Fruit fly (Drosophila melanogaster): ENCODE results near the gene CG34132.
"Not testable (repeated sequence)": the region's sequence is repeated elsewhere in the genome, so short reads cannot be mapped to it uniquely, and the experiment has no call there.

DNA sequence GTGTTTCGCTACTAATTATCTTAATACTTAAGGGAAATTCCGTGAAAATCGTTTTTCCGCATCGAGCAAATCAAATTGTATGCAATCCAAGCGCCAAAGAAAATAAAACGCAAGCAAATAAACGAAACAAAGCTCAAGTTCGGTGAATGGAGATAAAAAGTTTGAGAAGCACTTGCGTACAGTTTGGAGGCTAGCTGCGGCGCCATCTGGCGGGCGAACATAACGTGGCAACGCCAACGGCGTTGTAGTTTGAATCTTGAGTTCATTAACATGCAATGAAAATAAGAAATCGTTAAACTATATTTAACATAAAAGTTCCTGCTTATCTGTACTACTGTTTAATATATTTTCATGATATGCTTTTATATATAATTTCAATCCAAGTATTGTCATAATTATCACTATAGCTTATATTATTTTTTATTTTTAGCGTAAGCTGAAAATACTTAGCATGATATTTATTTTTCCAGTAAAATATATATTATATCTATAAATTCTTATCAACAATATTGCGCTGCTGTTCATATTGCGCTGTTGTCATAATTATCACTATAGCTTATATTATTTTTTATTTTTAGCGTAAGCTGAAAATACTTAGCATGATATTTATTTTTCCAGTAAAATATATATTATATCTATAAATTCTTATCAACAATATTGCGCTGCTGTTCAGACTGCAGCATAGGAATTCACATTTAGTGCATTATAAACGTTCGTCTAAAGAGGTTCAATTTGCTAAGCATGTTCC lies 28.7 kb upstream of the CG34132 start, which contains the start of gene lectin-28C:
- TF ChIP-seq h, ttk (optimal IDR thresholded peaks at IDR 0.05): not testable (repeated sequence)
